Fruit fly (Drosophila melanogaster): ENCODE results near the gene CG14259.
A peak's percentile ranks its signal among the peaks of the same experiment; 100 is the strongest.

Gene CG14259

dm6 chr3R:27131408-27131807 is 37.1 kb downstream of the CG14259 start (continued):
- TF ChIP-seq mirr (GFP tag; optimal IDR thresholded peaks at IDR 0.05) (peak; percentile 54), CG18764 (GFP tag; optimal IDR thresholded peaks at IDR 0.05) (peak; percentile 24), sens (GFP tag) (no peak), ase (GFP tag; IDR thresholded peaks at IDR 0.05) (no peak), CG34376 (GFP tag; optimal IDR thresholded peaks at IDR 0.05) (peak; percentile 63), disco-r (GFP tag; optimal IDR thresholded peaks at IDR 0.05) (no peak), fd64A (GFP tag; optimal IDR thresholded peaks at IDR 0.05) (no peak), CG4707 (GFP tag; optimal IDR thresholded peaks at IDR 0.05) (no peak), CG34224 (GFP tag; IDR thresholded peaks at IDR 0.05; ENCODE audit: partially characterized antibody) (no peak), CG12769 (tag; optimal IDR thresholded peaks at IDR 0.05) (peak; percentile 89), tll (GFP tag; optimal IDR thresholded peaks at IDR 0.05) (no peak), CG17186 (GFP tag; optimal IDR thresholded peaks at IDR 0.05) (no peak), Meics (GFP tag; optimal IDR thresholded peaks at IDR 0.05) (peak; percentile 64), CG13424 (tag; optimal IDR thresholded peaks at IDR 0.05) (peak; percentile 18), vnd (GFP tag; IDR thresholded peaks at IDR 0.05; ENCODE audit: partially characterized antibody) (no peak), Hr3 (GFP tag; optimal IDR thresholded peaks at IDR 0.05) (no peak), en (GFP tag; optimal IDR thresholded peaks at IDR 0.05) (no peak), CG8359 (GFP tag; optimal IDR thresholded peaks at IDR 0.05; ENCODE audit: borderline replicate concordance) (no peak), da (GFP tag; optimal IDR thresholded peaks at IDR 0.05) (peak; percentile 20), dimm (GFP tag; IDR thresholded peaks at IDR 0.05) (no peak), fru (optimal IDR thresholded peaks at IDR 0.05) (no peak), CG8290 (GFP tag; optimal IDR thresholded peaks at IDR 0.05) (no peak), CG8290 (tag; optimal IDR thresholded peaks at IDR 0.05) (peak in 1 of 2 experiments; percentile 93), Xbp1 (GFP tag; optimal IDR thresholded peaks at IDR 0.05) (no peak), schlank (tag; optimal IDR thresholded peaks at IDR 0.05) (peak; percentile 79), CG7928 (GFP tag; optimal IDR thresholded peaks at IDR 0.05) (peak; percentile 9), cato (GFP tag; optimal IDR thresholded peaks at IDR 0.05; ENCODE audit: borderline replicate concordance) (no peak), Taf1 (GFP tag; IDR thresholded peaks at IDR 0.05) (peak; percentile 42; the same call in 1 of the 2 replicates), CG5953 (GFP tag; IDR thresholded peaks at IDR 0.05) (0 out of 2 replicates have a peak, but pooled peaks have one; percentile 39), CG4328 (GFP tag; optimal IDR thresholded peaks at IDR 0.05) (peak; percentile 40), CG31441 (GFP tag; IDR thresholded peaks at IDR 0.05) (no peak), Ssrp (tag; optimal IDR thresholded peaks at IDR 0.05) (no peak), Side (GFP tag; optimal IDR thresholded peaks at IDR 0.05) (peak; percentile 64), bab2 (GFP tag; optimal IDR thresholded peaks at IDR 0.05) (peak; percentile 28), CG18262 (tag; optimal IDR thresholded peaks at IDR 0.05) (no peak), CG1832 (GFP tag; optimal IDR thresholded peaks at IDR 0.05) (no peak), sob (GFP tag; IDR thresholded peaks at IDR 0.05) (peak; percentile 47; the same call in 1 of the 2 replicates), gcm2 (GFP tag; optimal IDR thresholded peaks at IDR 0.05) (no peak), caup (GFP tag; optimal IDR thresholded peaks at IDR 0.05; ENCODE audit: severe bottlenecking) (peak; percentile 86), vvl (GFP tag; IDR thresholded peaks at IDR 0.05) (peak; percentile 44; the same call in 1 of the 2 replicates), her (GFP tag; optimal IDR thresholded peaks at IDR 0.05) (peak; percentile 68), Hand (GFP tag; optimal IDR thresholded peaks at IDR 0.05) (peak; percentile 21), CG1792 (GFP tag; optimal IDR thresholded peaks at IDR 0.05) (peak; percentile 15), CG2120 (GFP tag; optimal IDR thresholded peaks at IDR 0.05) (peak; percentile 75), CG15601 (tag; optimal IDR thresholded peaks at IDR 0.05) (peak; percentile 64), CG6683 (GFP tag; optimal IDR thresholded peaks at IDR 0.05) (peak; percentile 49), Lpt (GFP tag; optimal IDR thresholded peaks at IDR 0.05) (no peak), CG30403 (GFP tag; optimal IDR thresholded peaks at IDR 0.05) (no peak), az2 (GFP tag; optimal IDR thresholded peaks at IDR 0.05) (no peak), sqz (GFP tag; optimal IDR thresholded peaks at IDR 0.05) (no peak), nom (GFP tag; optimal IDR thresholded peaks at IDR 0.05) (no peak)
